Fruit fly (Drosophila melanogaster): ENCODE measurements around the gene Unc-115a.

Gene Unc-115a

DNA sequence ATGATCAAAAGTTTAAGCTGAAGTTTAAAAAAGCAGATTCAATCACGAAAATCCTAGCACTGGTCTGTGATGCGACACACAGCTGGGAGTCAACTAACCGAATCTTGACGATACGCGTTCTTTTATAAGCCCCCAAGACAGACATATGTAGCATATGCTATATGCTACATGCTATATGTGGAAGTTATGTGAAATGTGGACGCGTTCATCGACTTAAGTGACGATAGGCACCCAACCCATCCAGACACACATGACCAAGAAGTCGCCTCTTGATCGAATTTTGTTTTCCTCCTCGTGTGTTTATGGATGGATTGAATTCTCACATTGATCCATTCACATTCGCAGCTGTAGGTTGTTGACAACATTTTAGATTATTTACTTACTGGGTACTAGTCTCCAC, 27.9 kb upstream of the Unc-115a start, which contains the start of gene alphaTub85E:
Gene alphaTub85E, minus strand, starts transcription at position 101 of the 400 bp plus-strand sequence.
- TF ChIP-seq psq (optimal IDR thresholded peaks at IDR 0.05) (no peak), EcR (GFP tag; optimal IDR thresholded peaks at IDR 0.05) (no peak), CG8478 (optimal IDR thresholded peaks at IDR 0.05) (no peak), pan (optimal IDR thresholded peaks at IDR 0.05) (no peak)

DNA sequence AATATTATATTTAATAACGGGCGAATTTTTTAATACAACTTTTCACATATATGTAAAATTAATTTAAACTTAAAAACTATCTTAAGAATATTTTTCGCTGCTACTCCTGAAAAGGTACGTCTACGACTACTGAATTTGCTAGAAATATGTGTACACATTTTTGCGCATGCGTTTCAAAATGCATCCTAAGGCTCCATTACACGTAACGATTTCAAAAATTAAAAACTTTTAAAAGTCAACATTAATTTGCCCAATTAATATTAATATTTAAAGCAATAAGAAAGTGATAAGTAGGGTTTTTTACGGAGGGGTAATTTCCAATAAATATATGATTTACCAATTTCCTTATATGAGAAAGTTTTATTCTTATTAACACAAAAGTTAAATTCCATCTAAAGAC, 25.6 kb upstream of the Unc-115a start, which contains the start of gene FoxP:
Gene FoxP, minus strand, starts transcription at position 89 of the 400 bp plus-strand sequence.
- TF ChIP-seq EcR (GFP tag; optimal IDR thresholded peaks at IDR 0.05) (no peak), pan (optimal IDR thresholded peaks at IDR 0.05) (no peak), CG8478 (optimal IDR thresholded peaks at IDR 0.05) (no peak), Dll (optimal IDR thresholded peaks at IDR 0.05) (no peak), usp (GFP tag; optimal IDR thresholded peaks at IDR 0.05) (no peak), psq (optimal IDR thresholded peaks at IDR 0.05) (no peak)

DNA sequence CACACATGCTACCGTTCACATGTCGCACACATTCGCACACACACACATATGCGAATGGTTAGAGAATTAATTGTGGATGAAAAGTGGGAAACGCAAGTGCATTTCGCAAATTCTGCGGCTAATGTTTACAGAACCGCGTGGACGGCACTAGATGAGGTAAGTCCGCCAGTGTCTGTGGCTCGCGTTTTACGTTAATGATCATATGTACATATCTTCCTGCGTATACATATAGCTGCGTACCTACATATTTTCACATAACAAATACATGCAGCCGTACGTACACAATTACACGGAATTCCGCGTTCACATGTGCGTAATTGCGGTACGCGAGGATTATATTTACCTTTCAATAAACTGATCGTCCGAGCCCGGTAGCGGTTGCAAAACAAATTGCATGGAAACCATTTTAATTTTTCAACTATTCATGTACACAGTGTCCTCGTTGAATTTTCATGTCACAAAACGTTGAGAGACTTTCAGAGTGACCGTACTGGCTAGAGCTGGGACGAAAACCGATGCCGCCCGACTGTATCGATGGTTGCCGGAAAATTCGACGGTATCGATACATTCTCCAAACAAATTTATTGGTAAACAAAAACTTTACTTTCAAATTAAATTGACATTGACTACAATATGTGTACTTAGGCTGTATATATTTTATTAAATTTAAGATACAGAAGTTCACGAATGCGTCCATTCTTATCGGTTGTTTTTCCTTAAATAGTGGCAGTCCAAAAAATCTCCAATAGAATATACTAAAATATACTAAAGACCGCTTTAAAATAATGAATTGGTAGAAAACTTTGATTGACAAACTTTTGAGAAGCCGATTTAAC, 20.1 kb upstream of the Unc-115a start, which contains the start of gene hyd:
Gene hyd, minus strand, starts transcription at position 495 of the 836 bp plus-strand sequence.
- TF ChIP-seq CG8478 (optimal IDR thresholded peaks at IDR 0.05) (peak; percentile 21), usp (GFP tag; optimal IDR thresholded peaks at IDR 0.05) (no peak)

DNA sequence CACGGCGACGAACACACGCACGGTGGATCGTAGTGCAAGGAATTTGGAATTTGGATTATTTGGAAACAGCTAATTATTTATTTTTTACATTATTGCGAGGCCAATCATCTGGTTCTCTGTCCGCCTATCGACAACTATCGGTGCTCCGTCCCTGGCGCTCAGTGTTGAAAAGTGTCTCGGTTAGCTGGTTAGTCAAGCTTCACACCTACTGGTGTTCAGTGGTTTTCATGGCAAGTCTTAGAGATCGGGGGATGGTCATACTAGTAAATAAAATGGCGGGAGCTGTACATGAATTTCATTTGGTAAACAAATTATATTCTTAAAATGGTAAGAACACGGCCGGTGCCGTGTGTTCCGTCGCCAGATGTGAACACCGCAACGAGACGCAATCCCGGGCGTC, 5.7 kb upstream of the Unc-115a start, which contains the start of the genes trbd and dmt:
Gene trbd, minus strand, starts transcription at position 152 of the 400 bp plus-strand sequence.
Gene dmt, plus strand, starts transcription at position 257 of the 400 bp plus-strand sequence.
- no peak for TF ChIP-seq usp (GFP tag; optimal IDR thresholded peaks at IDR 0.05)
- no peak for TF ChIP-seq Dll (optimal IDR thresholded peaks at IDR 0.05)
- TF ChIP-seq psq (optimal IDR thresholded peaks at IDR 0.05): no peak
- no peak for TF ChIP-seq EcR (GFP tag; optimal IDR thresholded peaks at IDR 0.05)
- TF ChIP-seq pan (optimal IDR thresholded peaks at IDR 0.05): no peak
- TF ChIP-seq CG8478 (optimal IDR thresholded peaks at IDR 0.05): no peak

DNA sequence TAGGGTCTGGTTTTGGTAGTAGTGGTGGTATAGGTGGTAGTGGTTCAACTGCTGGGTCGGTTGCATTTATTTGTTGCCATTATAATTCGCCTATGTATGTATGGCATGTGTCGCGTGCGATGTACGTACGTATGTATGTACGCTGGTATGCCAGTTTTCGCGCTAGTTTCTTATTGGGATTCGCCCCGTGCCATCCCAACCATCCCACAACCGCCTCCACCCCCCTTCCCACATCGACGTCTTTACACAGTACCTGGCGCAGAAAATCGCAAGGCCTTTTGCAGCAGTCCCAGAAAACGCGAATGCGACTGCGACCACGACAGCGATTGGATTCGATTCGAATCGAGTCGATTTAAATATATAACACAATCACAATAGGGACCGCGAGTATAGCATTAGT, 5.0 kb upstream of the Unc-115a start:
- TF ChIP-seq EcR (GFP tag; optimal IDR thresholded peaks at IDR 0.05): no peak
- no peak for TF ChIP-seq psq (optimal IDR thresholded peaks at IDR 0.05)
- no peak for TF ChIP-seq CG8478 (optimal IDR thresholded peaks at IDR 0.05)
- TF ChIP-seq pan (optimal IDR thresholded peaks at IDR 0.05): no peak
- no peak for TF ChIP-seq usp (GFP tag; optimal IDR thresholded peaks at IDR 0.05)
- TF ChIP-seq Dll (optimal IDR thresholded peaks at IDR 0.05): no peak

DNA sequence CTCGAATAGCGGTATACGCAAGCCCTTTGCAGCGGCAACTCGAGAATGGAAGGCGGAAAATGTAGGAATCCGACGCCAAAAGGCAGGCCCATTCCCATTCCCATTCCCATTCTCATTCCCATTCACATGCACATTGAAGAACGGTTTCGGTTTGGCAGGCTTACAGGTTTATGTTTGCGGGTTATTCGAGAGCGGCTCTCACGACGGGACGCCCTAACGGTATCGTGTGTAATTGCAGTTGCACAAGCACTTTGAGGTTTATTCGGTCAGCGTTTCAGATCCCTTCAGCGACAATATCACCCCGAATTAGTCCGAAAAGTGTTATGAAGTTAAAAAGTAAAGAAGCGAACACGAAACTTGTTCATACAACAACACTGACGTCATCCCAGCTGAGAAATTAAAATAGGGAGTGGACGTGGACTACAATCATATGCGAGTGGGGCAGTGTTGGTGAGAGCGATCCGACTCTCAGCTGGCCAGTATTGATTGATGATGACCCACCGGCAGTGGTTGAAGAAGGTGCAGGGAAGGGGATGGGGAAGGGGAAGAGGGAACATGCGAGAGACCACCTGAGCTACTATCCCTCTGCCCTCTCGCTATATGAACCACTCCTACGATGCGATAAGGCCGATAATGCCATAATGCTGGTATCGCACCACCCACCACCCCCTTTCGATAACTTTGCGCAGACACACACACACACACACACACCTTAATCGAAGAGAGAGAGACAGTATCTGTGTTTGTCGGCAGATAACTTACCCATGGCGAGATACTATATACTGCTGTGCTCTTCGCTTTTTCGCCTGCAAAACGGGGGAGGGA, 822 bp downstream of the Unc-115a start:
- TF ChIP-seq CG8478 (optimal IDR thresholded peaks at IDR 0.05) (peak; percentile 30), Dll (optimal IDR thresholded peaks at IDR 0.05) (peak; percentile 14), psq (optimal IDR thresholded peaks at IDR 0.05) (no peak)

DNA sequence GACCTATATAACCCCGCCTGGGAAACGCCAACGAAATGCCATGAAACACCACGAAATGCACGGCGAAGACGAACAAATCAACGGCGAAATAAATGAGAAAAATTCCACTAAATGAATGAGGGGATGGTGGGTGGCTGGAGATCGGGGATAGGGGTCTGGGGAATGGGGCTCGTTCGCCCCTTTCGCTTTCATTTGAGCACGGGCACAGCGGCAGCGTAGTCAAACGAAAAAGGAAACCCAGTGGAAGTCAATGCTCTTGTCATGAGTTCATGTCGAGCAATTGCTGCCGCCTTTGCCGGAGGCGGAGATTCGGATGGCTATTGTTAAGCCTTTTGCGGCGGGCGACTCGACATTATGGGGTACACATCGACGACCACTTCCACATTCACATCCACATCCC, 1.9 kb downstream of the Unc-115a start:
- TF ChIP-seq pan (optimal IDR thresholded peaks at IDR 0.05) (no peak), CG8478 (optimal IDR thresholded peaks at IDR 0.05) (no peak), Dll (optimal IDR thresholded peaks at IDR 0.05) (no peak), psq (optimal IDR thresholded peaks at IDR 0.05) (no peak), usp (GFP tag; optimal IDR thresholded peaks at IDR 0.05) (no peak), EcR (GFP tag; optimal IDR thresholded peaks at IDR 0.05) (no peak)

DNA sequence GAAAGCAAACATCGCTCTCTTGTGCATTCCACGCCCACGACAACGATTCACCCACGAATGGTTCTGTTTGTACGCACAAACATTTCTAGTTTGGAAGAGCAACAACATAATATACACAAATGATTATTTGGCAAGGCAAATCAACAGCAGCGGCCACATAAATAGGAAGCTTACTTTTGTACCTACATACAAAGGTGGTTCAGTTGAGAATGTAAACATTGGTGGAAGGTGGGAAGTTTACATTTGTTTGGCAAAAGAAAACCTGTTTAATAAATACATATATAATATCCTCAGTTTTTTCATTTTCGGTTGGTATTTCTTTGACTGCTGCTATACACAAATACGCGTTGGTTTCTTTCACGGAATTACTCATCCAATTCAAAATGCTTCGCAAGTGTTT, 2.6 kb downstream of the Unc-115a start:
- TF ChIP-seq CG8478 (optimal IDR thresholded peaks at IDR 0.05): no peak
- TF ChIP-seq EcR (GFP tag; optimal IDR thresholded peaks at IDR 0.05): no peak
- TF ChIP-seq Dll (optimal IDR thresholded peaks at IDR 0.05): no peak
- TF ChIP-seq usp (GFP tag; optimal IDR thresholded peaks at IDR 0.05): no peak
- TF ChIP-seq pan (optimal IDR thresholded peaks at IDR 0.05): no peak
- no peak for TF ChIP-seq psq (optimal IDR thresholded peaks at IDR 0.05)

DNA sequence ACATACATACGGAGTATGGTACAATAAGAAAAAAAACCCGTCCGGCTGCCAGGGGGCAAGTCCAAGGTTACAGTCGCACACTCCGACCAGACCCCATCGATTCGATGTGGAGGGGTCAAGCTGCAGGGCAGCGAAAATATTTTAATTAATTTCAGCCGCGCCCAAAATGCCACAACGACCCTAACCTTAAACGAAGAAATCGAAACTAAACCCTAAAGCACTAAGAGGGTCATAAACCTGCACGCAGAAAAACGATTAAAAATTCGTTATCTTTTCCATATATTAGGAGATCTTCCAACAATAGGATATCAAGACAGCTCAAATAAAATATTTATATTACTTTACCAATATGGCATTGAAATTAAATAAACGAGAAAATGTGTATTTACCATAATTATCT, 3.3 kb downstream of the Unc-115a start:
- TF ChIP-seq psq (optimal IDR thresholded peaks at IDR 0.05) (no peak), pan (optimal IDR thresholded peaks at IDR 0.05) (no peak), usp (GFP tag; optimal IDR thresholded peaks at IDR 0.05) (no peak), Dll (optimal IDR thresholded peaks at IDR 0.05) (no peak), CG8478 (optimal IDR thresholded peaks at IDR 0.05) (no peak), EcR (GFP tag; optimal IDR thresholded peaks at IDR 0.05) (no peak)

DNA sequence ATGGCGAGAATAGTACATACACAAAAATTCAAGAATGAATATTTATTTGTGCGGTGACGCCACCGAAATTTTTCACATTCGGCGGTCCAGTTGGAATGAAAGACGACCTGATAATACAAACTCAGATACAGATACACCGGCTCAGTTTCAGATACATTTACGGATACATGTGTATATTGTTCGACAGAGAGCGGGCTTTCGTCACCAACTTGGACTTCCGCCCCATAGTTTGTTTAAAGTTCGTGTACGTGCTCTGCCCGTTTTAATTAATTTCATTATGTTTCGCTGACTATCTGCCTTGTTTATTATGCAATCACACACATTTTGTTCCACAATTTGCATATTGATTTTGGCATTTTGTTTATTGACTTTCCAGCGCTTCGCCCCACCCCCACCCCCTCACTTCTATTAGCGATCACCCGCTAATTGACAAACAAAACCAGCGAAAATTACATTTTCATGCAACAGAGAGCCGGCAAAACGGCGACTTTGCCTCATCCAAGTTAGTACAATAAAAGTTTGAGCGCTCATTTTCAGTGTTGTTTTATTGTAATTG, 4.0 kb downstream of the Unc-115a start:
- TF ChIP-seq pan (optimal IDR thresholded peaks at IDR 0.05) (no peak), EcR (GFP tag; optimal IDR thresholded peaks at IDR 0.05) (no peak), psq (optimal IDR thresholded peaks at IDR 0.05) (no peak), usp (GFP tag; optimal IDR thresholded peaks at IDR 0.05) (no peak), CG8478 (optimal IDR thresholded peaks at IDR 0.05) (no peak), Dll (optimal IDR thresholded peaks at IDR 0.05) (no peak)

DNA sequence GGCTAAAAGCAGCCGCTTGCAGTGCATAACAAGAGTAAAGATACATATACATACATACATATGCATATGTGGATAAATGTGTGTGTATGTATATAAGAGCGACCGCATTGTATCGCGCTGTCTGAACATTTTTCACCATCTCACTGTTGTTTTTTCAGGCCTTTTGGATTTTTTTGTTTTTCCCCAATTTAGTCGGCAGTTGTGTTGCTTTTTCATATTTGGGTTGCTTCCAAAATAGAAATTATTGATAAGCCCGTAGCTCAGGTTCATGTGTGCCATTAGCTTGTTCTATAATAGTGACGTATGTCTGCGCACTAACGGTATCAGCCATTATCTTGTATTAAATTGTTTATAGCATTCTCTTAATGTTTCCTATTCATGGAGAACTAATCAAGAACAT, 4.7 kb downstream of the Unc-115a start:
- TF ChIP-seq Dll (optimal IDR thresholded peaks at IDR 0.05) (no peak), pan (optimal IDR thresholded peaks at IDR 0.05) (no peak), psq (optimal IDR thresholded peaks at IDR 0.05) (no peak), EcR (GFP tag; optimal IDR thresholded peaks at IDR 0.05) (no peak), usp (GFP tag; optimal IDR thresholded peaks at IDR 0.05) (no peak), CG8478 (optimal IDR thresholded peaks at IDR 0.05) (no peak)

DNA sequence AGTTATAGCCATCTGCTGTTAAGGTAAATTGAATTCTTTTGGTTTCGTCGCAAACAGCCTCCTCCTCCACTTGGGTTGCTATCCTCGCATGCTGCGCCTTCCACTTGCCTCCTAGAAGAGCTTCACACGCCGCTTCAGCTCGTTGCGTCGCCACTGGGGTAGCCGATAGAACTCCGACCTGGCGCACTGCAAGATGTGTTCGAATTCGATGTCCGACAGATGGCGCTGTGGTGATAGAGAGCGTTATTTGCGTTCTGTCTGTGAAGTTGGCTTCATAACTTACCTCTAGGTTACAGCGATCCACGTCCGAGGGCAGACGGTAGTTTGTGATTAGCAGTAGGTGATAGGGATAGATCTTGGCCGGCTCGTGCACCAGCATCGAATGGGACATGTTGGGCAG, 10.2 kb downstream of the Unc-115a start:
- TF ChIP-seq Dll (optimal IDR thresholded peaks at IDR 0.05): no peak
